Fruit fly (Drosophila melanogaster) whole organism, pupa: Measurements from ENCODE around the gene CG2533.

ENCODE experiments used
- CG8159 ChIP-seq: fragments of 200-800 bp; sonication (Bioruptor generic); optimal IDR thresholded peaks from 3 replicates; lab custom pipeline; 2018; ENCODE audit warnings: missing biosample characterization, mild to moderate bottlenecking, missing genetic modification characterization, moderate library complexity
- fd96Ca ChIP-seq: fragments of 200-800 bp; sonication (Bioruptor generic); IDR thresholded peaks from 3 replicates; pipeline ENCODE4 v1.3.6; 2022; ENCODE audit warnings: missing biosample characterization, missing genetic modification characterization

- TF ChIP-seq fd96Ca = no peak
- TF ChIP-seq CG8159 (tag; lab: Kevin White, UChicago) = no peak
These were observed 48.9 kb downstream of the CG2533 start for dm6 chrX:11555070-11555469.
